Worm (Caenorhabditis elegans): ENCODE measurements around the gene ZK643.5.

ZK643.5 gene

DNA sequence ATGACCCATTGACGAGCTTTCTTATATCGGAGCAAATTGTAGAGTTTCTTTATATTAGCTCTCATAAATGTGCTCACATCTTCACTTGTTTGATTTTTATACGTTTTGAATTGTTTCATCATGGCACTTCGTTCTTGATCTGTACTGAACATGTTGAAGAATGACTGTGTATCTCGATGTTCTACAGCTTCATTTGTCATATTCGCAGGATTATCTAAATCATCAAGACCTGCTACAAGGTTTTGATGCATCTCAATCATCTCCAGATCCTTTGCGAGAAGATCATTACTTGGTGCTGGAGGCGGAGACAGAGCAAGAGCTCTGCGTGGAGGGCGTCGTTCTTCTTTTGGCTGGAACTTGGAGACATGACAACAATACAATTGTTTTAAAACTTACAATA lies 52.7 kb downstream of the ZK643.5 start:
- TF ChIP-seq nhr-129 (tag; optimal IDR thresholded peaks at IDR 0.05) = no peak

Data from whole organism, L2 larva.